Fruit fly (Drosophila melanogaster): ENCODE results near the gene vvl.

DNA sequence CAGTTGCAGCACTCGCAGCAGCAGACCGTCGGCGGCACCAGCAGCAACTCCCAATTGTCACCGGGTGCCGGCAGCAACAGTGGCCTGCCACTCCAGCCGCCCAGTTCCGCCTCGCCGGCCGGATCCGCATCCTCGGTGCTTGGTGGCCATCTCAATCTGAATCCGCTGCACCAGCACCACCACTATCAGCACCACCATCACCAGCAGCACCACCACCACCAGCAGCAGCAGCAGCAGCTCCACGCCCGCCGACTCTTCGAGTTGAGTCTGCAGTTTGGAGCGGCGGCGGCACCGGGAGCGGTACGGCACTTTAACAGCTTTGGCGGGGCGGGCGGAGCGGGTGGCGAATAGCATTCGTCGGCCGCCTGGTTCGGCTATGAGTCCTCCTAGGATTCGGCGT is 2.7 kb downstream of the vvl start:
- TF ChIP-seq jim (GFP tag; optimal IDR thresholded peaks at IDR 0.05) (no peak), fru (GFP tag; optimal IDR thresholded peaks at IDR 0.05) (no peak)

All from whole organism, wandering third instar larva.